Worm (Caenorhabditis elegans) whole organism, L1 larva: Measurements from ENCODE around the gene C05A2.4.
A peak's percentile ranks its signal among the peaks of the same experiment; 100 is the strongest.

ENCODE experiments used
- C16A3.4 ChIP-seq: fragments of 150-350 bp; optimal IDR thresholded peaks from 2 replicates; lab custom pipeline; 2014; ENCODE audit warnings: missing biosample characterization, missing genetic modification characterization
- Y116A8C.19 ChIP-seq: sonication (generic microtip); optimal IDR thresholded peaks from 2 replicates; lab custom pipeline; 2016; ENCODE audit warnings: missing compliant biosample characterization, missing genetic modification characterization, borderline replicate concordance
- aly-2 ChIP-seq: fragments of 150-350 bp; optimal IDR thresholded peaks from 2 replicates; lab custom pipeline; 2014; ENCODE audit warnings: missing biosample characterization, missing genetic modification characterization
- ama-1 ChIP-seq: fragments of 150-350 bp; optimal IDR thresholded peaks from 2 replicates; lab custom pipeline; 2014
- blmp-1 ChIP-seq: fragments of 150-350 bp; optimal IDR thresholded peaks from 2 replicates; lab custom pipeline; 2014; ENCODE audit warnings: missing biosample characterization, missing genetic modification characterization
- ceh-8 ChIP-seq: fragments of 200-800 bp; sonication (Bioruptor generic); optimal IDR thresholded peaks from 2 replicates; lab custom pipeline; 2018; ENCODE audit warnings: mild to moderate bottlenecking, missing genetic modification characterization, moderate library complexity, missing compliant biosample characterization
- ceh-88 ChIP-seq: fragments of 200-800 bp; sonication (Bioruptor generic); IDR thresholded peaks from 2 replicates; pipeline ENCODE4 v1.3.6; 2022; ENCODE audit warnings: missing genetic modification characterization, missing compliant biosample characterization
- ceh-90 ChIP-seq: sonication (generic microtip); optimal IDR thresholded peaks from 2 replicates; lab custom pipeline; 2016; ENCODE audit warnings: missing genetic modification characterization, missing compliant biosample characterization
- efl-1 ChIP-seq, 4 experiments: fragments of 150-350 bp; optimal IDR thresholded peaks in 3 of 4; peaks in 1 of 4; 1 replicate in 1 of 4; 2 replicates in 3 of 4; lab custom pipeline; 2014; ENCODE audit warnings: missing biosample characterization in 2 of 4, missing genetic modification characterization in 2 of 4, missing genetic modification reagents in 2 of 4
- egl-13 ChIP-seq: sonication (generic microtip); optimal IDR thresholded peaks from 2 replicates; lab custom pipeline; 2016; ENCODE audit warnings: missing genotype, missing genetic modification reagents, missing genetic modification characterization, missing compliant biosample characterization
- egl-27 ChIP-seq, 2 experiments: fragments of 150-350 bp in 1 of 2; sonication (generic microtip); optimal IDR thresholded peaks; 3 replicates each; lab custom pipeline; 2017 to 2018; ENCODE audit warnings: missing biosample characterization in 2 of 2, missing genetic modification characterization in 2 of 2, missing genetic modification reagents in 2 of 2
- elt-2 ChIP-seq: sonication (generic microtip); optimal IDR thresholded peaks from 2 replicates; lab custom pipeline; 2016; ENCODE audit warnings: missing genetic modification characterization, mild to moderate bottlenecking, inconsistent platforms, missing compliant biosample characterization, missing genetic modification reagents
- elt-3 ChIP-seq, 6 experiments: fragments of 150-350 bp in 1 of 6; sonication (generic microtip); optimal IDR thresholded peaks; 2 replicates each; lab custom pipeline; 2017 to 2018; ENCODE audit warnings: missing biosample characterization in 6 of 6, missing genetic modification characterization in 6 of 6, inconsistent platforms in 1 of 6
- fkh-10 ChIP-seq: sonication (generic microtip); optimal IDR thresholded peaks from 2 replicates; lab custom pipeline; 2017; ENCODE audit warnings: missing biosample characterization, missing genetic modification reagents, missing genetic modification characterization
- fkh-4 ChIP-seq: sonication (generic microtip); optimal IDR thresholded peaks from 2 replicates; lab custom pipeline; 2016; ENCODE audit warnings: missing compliant biosample characterization, missing genetic modification characterization, borderline replicate concordance
- fkh-8 ChIP-seq: sonication (generic microtip); optimal IDR thresholded peaks from 2 replicates; lab custom pipeline; 2016; ENCODE audit warnings: mild to moderate bottlenecking, missing genetic modification characterization, missing compliant biosample characterization
- fos-1 ChIP-seq: fragments of 150-350 bp; optimal IDR thresholded peaks from 2 replicates; lab custom pipeline; 2014; ENCODE audit warnings: missing biosample characterization, missing genetic modification characterization
- grh-1 ChIP-seq: fragments of 200-800 bp; sonication (Bioruptor generic); IDR thresholded peaks from 2 replicates; pipeline ENCODE4 v1.3.6; 2022; ENCODE audit warnings: missing genetic modification reagents, missing genetic modification characterization, missing compliant biosample characterization
- hlh-4 ChIP-seq: sonication (generic microtip); optimal IDR thresholded peaks from 2 replicates; lab custom pipeline; 2016; ENCODE audit warnings: mild to moderate bottlenecking, missing genetic modification characterization, missing compliant biosample characterization
- hpl-2 ChIP-seq: fragments of 150-350 bp; optimal IDR thresholded peaks from 2 replicates; lab custom pipeline; 2014; ENCODE audit warnings: missing biosample characterization, missing genetic modification reagents, missing genetic modification characterization
- irx-1 ChIP-seq: sonication (generic microtip); optimal IDR thresholded peaks from 2 replicates; lab custom pipeline; 2016; ENCODE audit warnings: missing genetic modification characterization, missing compliant biosample characterization
- isw-1 ChIP-seq: fragments of 200-800 bp; sonication (Bioruptor generic); IDR thresholded peaks from 2 replicates; pipeline ENCODE4 v1.3.6; 2022; ENCODE audit warnings: missing genetic modification characterization, missing compliant biosample characterization
- jun-1 ChIP-seq: fragments of 150-350 bp; optimal IDR thresholded peaks from 2 replicates; lab custom pipeline; 2014; ENCODE audit warnings: missing biosample characterization, missing genetic modification reagents, missing genetic modification characterization
- lin-14 ChIP-seq: fragments of 200-800 bp; sonication (Bioruptor generic); optimal IDR thresholded peaks from 2 replicates; lab custom pipeline; 2018; ENCODE audit warnings: mild to moderate bottlenecking, missing genetic modification characterization, moderate library complexity, missing compliant biosample characterization
- lin-15B ChIP-seq: fragments of 150-350 bp; sonication (generic microtip); optimal IDR thresholded peaks from 3 replicates; lab custom pipeline; 2014; ENCODE audit warnings: missing biosample characterization, missing genetic modification characterization
- lin-35 ChIP-seq, 2 experiments: fragments of 150-350 bp; optimal IDR thresholded peaks; 2 replicates each; lab custom pipeline; 2014; ENCODE audit warnings: missing biosample characterization in 2 of 2, missing genetic modification characterization in 2 of 2, missing genetic modification reagents in 2 of 2
- mdl-1 ChIP-seq, 2 experiments: fragments of 150-350 bp; optimal IDR thresholded peaks; 2 replicates each; lab custom pipeline; 2014 to 2017; ENCODE audit warnings: missing biosample characterization in 2 of 2, missing genetic modification characterization in 2 of 2, inconsistent platforms in 1 of 2
- mef-2 ChIP-seq: fragments of 150-350 bp; optimal IDR thresholded peaks from 2 replicates; lab custom pipeline; 2014; ENCODE audit warnings: missing biosample characterization, missing genetic modification characterization
- mep-1 ChIP-seq: fragments of 150-350 bp; optimal IDR thresholded peaks from 2 replicates; lab custom pipeline; 2014; ENCODE audit warnings: missing biosample characterization, missing genetic modification characterization
- nhr-11 ChIP-seq: fragments of 150-350 bp; optimal IDR thresholded peaks from 2 replicates; lab custom pipeline; 2014; ENCODE audit warnings: missing biosample characterization, missing genetic modification characterization
- nhr-19 ChIP-seq: fragments of 200-800 bp; sonication (Bioruptor generic); conservative IDR thresholded peaks from 2 replicates; pipeline ENCODE4 v1.3.6; 2022; ENCODE audit warnings: missing genetic modification characterization, missing compliant biosample characterization
- nhr-20 ChIP-seq: sonication (generic microtip); optimal IDR thresholded peaks from 2 replicates; lab custom pipeline; 2016; ENCODE audit warnings: mild to moderate bottlenecking, missing genetic modification characterization, missing compliant biosample characterization
- nhr-47 ChIP-seq: sonication (generic microtip); optimal IDR thresholded peaks from 2 replicates; lab custom pipeline; 2016; ENCODE audit warnings: mild to moderate bottlenecking, missing genetic modification characterization, moderate library complexity, missing compliant biosample characterization
- nhr-71 ChIP-seq: sonication (generic microtip); optimal IDR thresholded peaks from 2 replicates; lab custom pipeline; 2016; ENCODE audit warnings: mild to moderate bottlenecking, missing genetic modification characterization, moderate library complexity, missing compliant biosample characterization
- nhr-76 ChIP-seq: sonication (generic microtip); optimal IDR thresholded peaks from 2 replicates; lab custom pipeline; 2017; ENCODE audit warnings: missing biosample characterization, missing genetic modification characterization
- nhr-85 ChIP-seq: sonication (generic microtip); peaks from one replicate; lab custom pipeline; 2016; ENCODE audit warnings: missing genetic modification characterization, inconsistent platforms, missing compliant biosample characterization
- rnt-1 ChIP-seq: sonication (generic microtip); optimal IDR thresholded peaks from 2 replicates; lab custom pipeline; 2016; ENCODE audit warnings: mild to moderate bottlenecking, missing genetic modification characterization, moderate library complexity, missing compliant biosample characterization
- sptf-1 ChIP-seq: fragments of 150-350 bp; optimal IDR thresholded peaks from 2 replicates; lab custom pipeline; 2014; ENCODE audit warnings: missing biosample characterization, missing genetic modification characterization
- tbx-2 ChIP-seq: sonication (generic microtip); optimal IDR thresholded peaks from 2 replicates; lab custom pipeline; 2016; ENCODE audit warnings: missing genetic modification characterization, missing compliant biosample characterization
- unc-130 ChIP-seq: fragments of 150-350 bp; optimal IDR thresholded peaks from 2 replicates; lab custom pipeline; 2017; ENCODE audit warnings: missing biosample characterization, missing genetic modification characterization, inconsistent platforms
- unc-62 ChIP-seq: fragments of 150-350 bp; optimal IDR thresholded peaks from 2 replicates; lab custom pipeline; 2014; ENCODE audit warnings: missing biosample characterization, missing genetic modification reagents, missing genetic modification characterization
- unc-86 ChIP-seq: sonication (generic microtip); optimal IDR thresholded peaks from 2 replicates; lab custom pipeline; 2016; ENCODE audit warnings: missing genetic modification characterization, missing compliant biosample characterization
- ztf-11 ChIP-seq, 2 experiments: sonication (generic microtip); optimal IDR thresholded peaks; 2 replicates each; lab custom pipeline; 2016 to 2017; ENCODE audit warnings: missing genetic modification characterization in 2 of 2, missing biosample characterization in 1 of 2, missing compliant biosample characterization in 1 of 2
- ztf-4 ChIP-seq: fragments of 150-350 bp; optimal IDR thresholded peaks from 2 replicates; lab custom pipeline; 2014; ENCODE audit warnings: missing biosample characterization, missing genetic modification characterization

Gene C05A2.4

DNA sequence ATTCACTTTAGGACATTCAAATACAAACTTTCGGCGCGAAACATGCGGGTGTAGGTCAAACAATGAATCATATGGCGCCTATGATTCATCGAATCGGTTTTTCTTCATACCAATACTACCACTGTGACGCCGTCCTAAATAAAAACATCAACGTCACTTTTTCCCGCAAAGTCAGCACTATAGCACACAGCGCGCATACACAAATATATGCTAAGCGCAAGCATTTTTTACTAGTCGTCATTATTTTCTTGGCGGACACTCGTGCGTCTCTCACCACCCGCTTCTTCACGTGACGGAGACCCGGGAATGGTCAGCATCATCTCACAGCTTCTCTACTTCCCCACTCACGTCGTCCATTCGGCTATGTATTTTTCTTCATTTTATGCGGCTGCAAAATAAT is 27.9 kb downstream of the C05A2.4 start (continued):
- TF ChIP-seq nhr-47 (tag; lab: Kevin White, UChicago) (peak; percentile 40), ama-1 (lab: Kevin White, UChicago) (no peak), ceh-8 (GFP tag; lab: Kevin White, UChicago) (no peak), nhr-76 (tag; lab: Kevin White, UChicago) (no peak), unc-62 (GFP tag; lab: Kevin White, UChicago) (no peak)

DNA sequence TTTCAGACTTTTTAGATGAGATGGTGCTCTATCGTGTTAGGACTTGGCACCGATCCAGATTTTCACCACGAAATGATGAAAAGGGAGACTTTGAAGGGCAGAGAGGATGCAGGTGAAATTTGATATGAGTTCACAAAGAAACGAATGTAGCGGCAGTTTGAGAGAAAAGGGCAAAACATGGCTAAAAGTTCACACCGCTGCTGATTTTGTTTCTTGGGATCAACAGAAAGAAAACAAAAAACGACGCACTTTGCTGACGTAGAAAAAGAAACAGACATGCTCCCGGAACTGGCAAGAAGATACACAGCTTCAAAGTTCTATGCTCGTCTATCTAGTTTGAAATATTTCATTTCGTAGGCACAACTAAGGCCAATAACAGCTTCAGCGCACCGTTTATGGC is 28.3 kb downstream of the C05A2.4 start:
- TF ChIP-seq ceh-90 (tag; lab: Kevin White, UChicago): no peak
- TF ChIP-seq nhr-19 (GFP tag; lab: Robert Waterston, UW): no peak
- TF ChIP-seq ztf-11 (tag; optimal IDR thresholded peaks at IDR 0.05; lab: Kevin White, UChicago): no peak
- no peak for TF ChIP-seq ceh-88
- TF ChIP-seq unc-86 (tag; lab: Kevin White, UChicago): no peak
- TF ChIP-seq unc-130 (tag; lab: Kevin White, UChicago): no peak
- no peak for TF ChIP-seq fos-1 (tag; lab: Kevin White, UChicago)
- no peak for TF ChIP-seq C16A3.4 (tag; lab: Kevin White, UChicago)
- TF ChIP-seq irx-1 (tag; lab: Kevin White, UChicago): no peak
- no peak for TF ChIP-seq fkh-10 (GFP tag; lab: Kevin White, UChicago)
- no peak for TF ChIP-seq hpl-2
- TF ChIP-seq mef-2: no peak
- TF ChIP-seq nhr-11 (tag; lab: Kevin White, UChicago): no peak
- TF ChIP-seq fkh-4 (tag; lab: Kevin White, UChicago): no peak
- no peak for TF ChIP-seq lin-15B
- TF ChIP-seq Y116A8C.19: no peak
- TF ChIP-seq efl-1 (optimal IDR thresholded peaks at IDR 0.05; lab: Kevin White, UChicago): no peak
- peak in 1 of 2 experiments; percentile 49 for TF ChIP-seq efl-1 (GFP tag; optimal IDR thresholded peaks at IDR 0.05 in 1 of 2; lab: Kevin White, UChicago)
- TF ChIP-seq jun-1 (tag; lab: Kevin White, UChicago): no peak
- TF ChIP-seq hlh-4 (tag; lab: Kevin White, UChicago): peak; percentile 36
- no peak for TF ChIP-seq nhr-76 (tag; lab: Kevin White, UChicago)
- TF ChIP-seq nhr-71 (tag; lab: Kevin White, UChicago): peak; percentile 22
- no peak for TF ChIP-seq grh-1 (GFP tag; lab: Robert Waterston, UW)
- TF ChIP-seq mdl-1 (tag; optimal IDR thresholded peaks at IDR 0.05; lab: Kevin White, UChicago): no peak
- no peak for TF ChIP-seq blmp-1

DNA sequence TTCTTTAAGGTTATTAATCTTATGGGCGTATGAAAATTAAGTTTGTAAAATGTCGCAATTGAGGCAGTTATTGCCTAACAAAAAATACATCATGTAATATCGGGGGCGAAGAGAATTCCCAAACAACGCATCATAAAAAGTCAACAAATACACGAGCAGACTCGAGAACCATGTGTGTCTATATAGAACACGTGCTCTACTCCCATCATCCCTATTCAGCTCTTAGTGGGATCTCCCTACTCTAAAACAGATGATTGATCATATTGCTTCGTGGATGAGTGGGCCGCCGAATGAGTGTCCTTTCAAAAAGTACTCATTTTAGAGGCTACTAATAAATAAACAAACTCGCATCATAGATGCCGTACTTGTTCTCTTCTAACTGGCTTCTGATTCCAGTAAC is 29.2 kb downstream of the C05A2.4 start:
- TF ChIP-seq fkh-8 (tag; lab: Kevin White, UChicago): no peak
- peak; percentile 44 for TF ChIP-seq tbx-2 (tag; lab: Kevin White, UChicago)
- no peak for TF ChIP-seq rnt-1
- TF ChIP-seq lin-14: peak; percentile 25
- peak; percentile 12 for TF ChIP-seq nhr-71 (tag; lab: Kevin White, UChicago)
- TF ChIP-seq unc-86 (tag; lab: Kevin White, UChicago): peak; percentile 17
- TF ChIP-seq sptf-1 (tag; lab: Kevin White, UChicago): no peak
- TF ChIP-seq, all 84 proteins: peak for 4

DNA sequence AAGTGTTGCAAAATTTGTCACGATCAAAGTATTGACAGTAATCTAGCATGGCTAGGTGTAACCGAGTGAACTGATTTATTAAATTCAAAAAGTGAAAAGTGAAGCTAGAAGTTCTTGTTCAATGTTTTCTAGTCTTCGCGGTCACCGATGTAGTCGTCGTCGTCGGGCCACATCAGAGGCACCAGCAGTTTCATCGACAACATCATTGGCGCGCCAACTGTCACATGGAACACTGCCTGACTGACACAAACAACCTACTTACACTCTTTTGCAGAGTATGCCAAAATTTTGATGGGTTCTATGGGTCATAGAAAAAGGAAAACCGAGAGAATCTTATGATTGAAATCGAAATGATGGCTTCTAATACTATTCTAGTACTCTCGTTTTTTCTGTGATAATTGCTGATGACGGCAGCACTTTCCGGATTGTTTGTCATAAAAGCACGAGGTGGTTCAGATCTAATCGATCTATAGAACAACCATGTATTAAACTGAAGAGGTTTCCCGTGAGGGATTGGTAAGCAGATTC is 30.2 kb downstream of the C05A2.4 start:
- TF ChIP-seq unc-130 (tag; lab: Kevin White, UChicago) (peak; percentile 21), egl-27 (tag; optimal IDR thresholded peaks at IDR 0.05; lab: Kevin White, UChicago) (no peak), blmp-1 (peak; percentile 53), mep-1 (tag; lab: Kevin White, UChicago) (no peak), unc-62 (GFP tag; lab: Kevin White, UChicago) (no peak), aly-2 (tag; lab: Kevin White, UChicago) (no peak), egl-13 (tag; lab: Kevin White, UChicago) (no peak), lin-35 (GFP tag; optimal IDR thresholded peaks at IDR 0.05; lab: Kevin White, UChicago) (peak in 1 of 2 experiments; percentile 31), isw-1 (GFP tag; lab: Robert Waterston, UW) (no peak), nhr-20 (peak; percentile 12), nhr-85 (tag; lab: Kevin White, UChicago) (peak; percentile 62), nhr-47 (tag; lab: Kevin White, UChicago) (no peak), ztf-4 (tag; lab: Kevin White, UChicago) (no peak), elt-3 (tag; optimal IDR thresholded peaks at IDR 0.05; lab: Kevin White, UChicago) (no peak), lin-14 (peak; percentile 10), mdl-1 (tag; optimal IDR thresholded peaks at IDR 0.05; lab: Kevin White, UChicago) (peak in 1 of 2 experiments; percentile 26), Y116A8C.19 (no peak), efl-1 (optimal IDR thresholded peaks at IDR 0.05; lab: Kevin White, UChicago) (no peak), efl-1 (GFP tag; optimal IDR thresholded peaks at IDR 0.05 in 1 of 2; lab: Kevin White, UChicago) (peak in 1 of 2 experiments; percentile 63), fkh-8 (tag; lab: Kevin White, UChicago) (no peak), sptf-1 (tag; lab: Kevin White, UChicago) (no peak), elt-2 (no peak), nhr-71 (tag; lab: Kevin White, UChicago) (peak; percentile 30), ama-1 (lab: Kevin White, UChicago) (no peak)
